Fruit fly (Drosophila melanogaster) whole organism, embryonic: ENCODE results near the gene RpL36.

Source experiments
- Bteb2 ChIP-seq: fragments of 200-800 bp; sonication (Bioruptor generic); optimal IDR thresholded peaks from 2 replicates; lab custom pipeline; 2016; ENCODE audit warnings: missing biosample characterization, missing genetic modification characterization
- CG10147 ChIP-seq: fragments of 200-800 bp; sonication (Bioruptor generic); optimal IDR thresholded peaks from 2 replicates; lab custom pipeline; 2019; ENCODE audit warnings: missing biosample characterization, mild to moderate bottlenecking, missing genetic modification characterization, moderate library complexity
- CG11398 ChIP-seq: fragments of 200-800 bp; sonication (Bioruptor generic); optimal IDR thresholded peaks from 2 replicates; lab custom pipeline; 2016; ENCODE audit warnings: missing biosample characterization, missing genetic modification characterization
- CG12299 ChIP-seq: fragments of 200-800 bp; sonication (Bioruptor generic); optimal IDR thresholded peaks from 2 replicates; lab custom pipeline; 2018; ENCODE audit warnings: missing biosample characterization, mild to moderate bottlenecking, missing genetic modification characterization
- CG14965 ChIP-seq: fragments of 200-800 bp; sonication (Bioruptor generic); optimal IDR thresholded peaks from 2 replicates; lab custom pipeline; 2016; ENCODE audit warnings: missing biosample characterization, missing genetic modification characterization, borderline replicate concordance
- CG16863 ChIP-seq: fragments of 200-800 bp; sonication (Bioruptor generic); optimal IDR thresholded peaks from 3 replicates; lab custom pipeline; 2016; ENCODE audit warnings: missing biosample characterization, missing genetic modification characterization
- CG17359 ChIP-seq: fragments of 200-800 bp; sonication (Bioruptor generic); optimal IDR thresholded peaks from 3 replicates; lab custom pipeline; 2018; ENCODE audit warnings: missing biosample characterization, mild to moderate bottlenecking, missing genetic modification characterization, moderate library complexity
- CG1832 ChIP-seq: fragments of 200-800 bp; sonication (Bioruptor generic); optimal IDR thresholded peaks from 2 replicates; lab custom pipeline; 2017; ENCODE audit warnings: missing biosample characterization, mild to moderate bottlenecking, missing genetic modification characterization, inconsistent platforms
- CG31441 ChIP-seq: fragments of 200-800 bp; sonication (Bioruptor generic); IDR thresholded peaks from 2 replicates; pipeline ENCODE4 v1.3.6; 2022; ENCODE audit warnings: missing biosample characterization, missing genetic modification characterization
- CG3726 ChIP-seq: fragments of 200-800 bp; sonication (Bioruptor generic); IDR thresholded peaks from 3 replicates; pipeline ENCODE4, ENCODE4 v1.3.6; 2022; ENCODE audit warnings: missing biosample characterization, missing genetic modification characterization
- CG4424 ChIP-seq: fragments of 200-800 bp; sonication (Bioruptor generic); optimal IDR thresholded peaks from 3 replicates; lab custom pipeline; 2016; ENCODE audit warnings: missing biosample characterization, missing genetic modification characterization
- CG4730 ChIP-seq: fragments of 200-800 bp; sonication (Bioruptor generic); IDR thresholded peaks from 2 replicates; pipeline ENCODE4 v1.3.6; 2022; ENCODE audit warnings: missing biosample characterization, missing genetic modification characterization
- CG4820 ChIP-seq: fragments of 200-800 bp; sonication (Bioruptor generic); optimal IDR thresholded peaks from 3 replicates; lab custom pipeline; 2016; ENCODE audit warnings: missing biosample characterization, missing genetic modification characterization
- CG6765 ChIP-seq: fragments of 200-800 bp; sonication (Bioruptor generic); optimal IDR thresholded peaks from 3 replicates; lab custom pipeline; 2017; ENCODE audit warnings: missing biosample characterization, mild to moderate bottlenecking, missing genetic modification characterization
- CG8290 ChIP-seq, 3 experiments: fragments of 200-800 bp; sonication (Bioruptor generic); optimal IDR thresholded peaks; 2 replicates each; lab custom pipeline; 2016 to 2019; ENCODE audit warnings: missing biosample characterization in 3 of 3, missing genetic modification characterization in 3 of 3, mild to moderate bottlenecking in 2 of 3, moderate library complexity in 1 of 3
- CG8765 ChIP-seq: fragments of 200-800 bp; sonication (Bioruptor generic); IDR thresholded peaks from 2 replicates; pipeline ENCODE4 v1.3.6; 2022; ENCODE audit warnings: missing biosample characterization, missing genetic modification characterization
- CG9817 ChIP-seq: fragments of 200-800 bp; sonication (Bioruptor generic); optimal IDR thresholded peaks from 2 replicates; lab custom pipeline; 2018; ENCODE audit warnings: missing biosample characterization, mild to moderate bottlenecking, missing genetic modification characterization, moderate library complexity
- Camta ChIP-seq: fragments of 200-800 bp; sonication (Bioruptor generic); optimal IDR thresholded peaks from 2 replicates; lab custom pipeline; 2016; ENCODE audit warnings: missing biosample characterization, missing genetic modification characterization
- E2f1 ChIP-seq: fragments of 200-800 bp; sonication (Bioruptor generic); IDR thresholded peaks from 2 replicates; pipeline ENCODE4 v1.3.6; 2022; ENCODE audit warnings: missing biosample characterization, missing genetic modification characterization
- ERR ChIP-seq: fragments of 200-800 bp; sonication (Bioruptor generic); optimal IDR thresholded peaks from 2 replicates; lab custom pipeline; 2016; ENCODE audit warnings: missing biosample characterization, missing genetic modification characterization
- Eip74EF ChIP-seq, 2 experiments: fragments of 200-800 bp in 1 of 2; fragments of >200 bp in 1 of 2; sonication (Bioruptor generic) in 1 of 2; optimal IDR thresholded peaks; 2 replicates each; lab custom pipeline; 2017 to 2019; ENCODE audit warnings: missing biosample characterization in 2 of 2, missing genetic modification characterization in 2 of 2, mild to moderate bottlenecking in 1 of 2, moderate library complexity in 1 of 2
- Gug ChIP-seq: fragments of 200-800 bp; sonication (Bioruptor generic); IDR thresholded peaks from 4 replicates; pipeline ENCODE4 v1.3.6; 2022; ENCODE audit warnings: missing biosample characterization, missing genetic modification characterization
- HLHmδ ChIP-seq: fragments of 200-800 bp; sonication (Bioruptor generic); optimal IDR thresholded peaks from 2 replicates; lab custom pipeline; 2018; ENCODE audit warnings: missing biosample characterization, mild to moderate bottlenecking, missing genetic modification characterization, moderate library complexity
- Med ChIP-seq: fragments of 200-800 bp; sonication (Bioruptor generic); peaks from one replicate; lab custom pipeline; 2016; ENCODE audit warnings: missing biosample characterization, missing genetic modification characterization, mild to moderate bottlenecking, inconsistent platforms, moderate library complexity
- Ptx1 ChIP-seq: fragments of 200-800 bp; sonication (Bioruptor generic); IDR thresholded peaks from 2 replicates; pipeline ENCODE4 v1.3.6; 2022; ENCODE audit warnings: missing biosample characterization, missing genetic modification characterization
- Scr ChIP-seq: fragments of 200-800 bp; sonication (Bioruptor generic); IDR thresholded peaks from 2 replicates; pipeline ENCODE4 v1.3.6; 2022; ENCODE audit warnings: missing biosample characterization, missing genetic modification characterization; ENCODE audit not compliant: partially characterized antibody
- Sox100B ChIP-seq: fragments of 200-800 bp; sonication (Bioruptor generic); optimal IDR thresholded peaks from 3 replicates; lab custom pipeline; 2018; ENCODE audit warnings: missing biosample characterization, mild to moderate bottlenecking, missing genetic modification characterization
- aop ChIP-seq: fragments of 200-800 bp; sonication (Bioruptor generic); IDR thresholded peaks from 2 replicates; pipeline ENCODE4 v1.3.6; 2022; ENCODE audit warnings: missing biosample characterization, missing genetic modification characterization
- az2 ChIP-seq: fragments of 200-800 bp; sonication (Bioruptor generic); optimal IDR thresholded peaks from 3 replicates; lab custom pipeline; 2016; ENCODE audit warnings: missing biosample characterization, missing genetic modification characterization
- bbx ChIP-seq: fragments of 200-800 bp; sonication (Bioruptor generic); IDR thresholded peaks from 2 replicates; pipeline ENCODE4 v1.3.6; 2022; ENCODE audit warnings: missing biosample characterization, missing genetic modification characterization; ENCODE audit not compliant: partially characterized antibody
- da ChIP-seq: fragments of 200-800 bp; sonication (Bioruptor generic); optimal IDR thresholded peaks from 2 replicates; lab custom pipeline; 2016; ENCODE audit warnings: missing biosample characterization, missing genetic modification characterization
- esg ChIP-seq: fragments of 200-800 bp; sonication (Bioruptor generic); conservative IDR thresholded peaks from 2 replicates; pipeline ENCODE4 v1.3.6; 2022; ENCODE audit warnings: missing biosample characterization, missing genetic modification characterization
- eve ChIP-seq, 2 experiments: fragments of >200 bp; optimal IDR thresholded peaks; 2 replicates each; lab custom pipeline; 2017; ENCODE audit warnings: missing biosample characterization in 2 of 2, missing genetic modification characterization in 2 of 2
- ewg ChIP-seq: fragments of 200-800 bp; sonication (Bioruptor generic); optimal IDR thresholded peaks from 3 replicates; lab custom pipeline; 2017; ENCODE audit warnings: mild to moderate bottlenecking, missing biosample characterization, missing genetic modification reagents, missing genetic modification characterization
- grn ChIP-seq: fragments of 200-800 bp; sonication (Bioruptor generic); optimal IDR thresholded peaks from 3 replicates; lab custom pipeline; 2017; ENCODE audit warnings: missing biosample characterization, missing genetic modification characterization
- hkb ChIP-seq, 2 experiments: fragments of 200-800 bp in 1 of 2; fragments of >200 bp in 1 of 2; sonication (Bioruptor generic) in 1 of 2; IDR thresholded peaks in 1 of 2; optimal IDR thresholded peaks in 1 of 2; 2 replicates each; pipeline versions ENCODE4 v1.3.6 to Lab custom; 2017 to 2022; ENCODE audit warnings: missing biosample characterization in 1 of 2, missing genetic modification characterization in 1 of 2
- phol ChIP-seq: fragments of 200-800 bp; sonication (Bioruptor generic); optimal IDR thresholded peaks from 3 replicates; lab custom pipeline; 2018; ENCODE audit warnings: missing biosample characterization, mild to moderate bottlenecking, missing genetic modification characterization, moderate library complexity
- pzg ChIP-seq: fragments of 200-800 bp; sonication (Bioruptor generic); optimal IDR thresholded peaks from 3 replicates; lab custom pipeline; 2018; ENCODE audit warnings: missing biosample characterization, mild to moderate bottlenecking, missing genetic modification characterization, moderate library complexity
- repo ChIP-seq: fragments of 200-800 bp; sonication (Bioruptor generic); optimal IDR thresholded peaks from 2 replicates; lab custom pipeline; 2016; ENCODE audit warnings: missing biosample characterization, missing genetic modification characterization
- salm ChIP-seq: fragments of 200-800 bp; sonication (Bioruptor generic); optimal IDR thresholded peaks from 2 replicates; lab custom pipeline; 2018; ENCODE audit warnings: missing biosample characterization, mild to moderate bottlenecking, missing genetic modification characterization
- sens-2 ChIP-seq: fragments of 200-800 bp; sonication (Bioruptor generic); IDR thresholded peaks from 2 replicates; pipeline ENCODE4 v1.3.6; 2022; ENCODE audit warnings: missing biosample characterization, missing genetic modification characterization
- seq ChIP-seq: fragments of 200-800 bp; sonication (Bioruptor generic); IDR thresholded peaks from 2 replicates; pipeline ENCODE4 v1.3.6; 2022; ENCODE audit warnings: missing biosample characterization, missing genetic modification characterization
- sim ChIP-seq: fragments of 200-800 bp; sonication (Bioruptor generic); IDR thresholded peaks from 2 replicates; pipeline ENCODE4 v1.3.6; 2022; ENCODE audit warnings: missing biosample characterization, missing genetic modification characterization
- slbo ChIP-seq: fragments of 200-800 bp; sonication (Bioruptor generic); IDR thresholded peaks from 2 replicates; pipeline ENCODE4 v1.3.6; 2022; ENCODE audit warnings: missing biosample characterization, missing genetic modification characterization
- tio ChIP-seq: fragments of 200-800 bp; sonication (Bioruptor generic); optimal IDR thresholded peaks from 2 replicates; lab custom pipeline; 2017; ENCODE audit warnings: missing biosample characterization, missing genetic modification characterization, inconsistent platforms
- tna ChIP-seq: fragments of 200-800 bp; sonication (Bioruptor generic); IDR thresholded peaks from 2 replicates; pipeline ENCODE4 v1.3.6; 2022; ENCODE audit warnings: missing biosample characterization, missing genetic modification characterization; ENCODE audit not compliant: partially characterized antibody
- vfl ChIP-seq: fragments of 200-800 bp; sonication (Bioruptor generic); optimal IDR thresholded peaks from 2 replicates; lab custom pipeline; 2016; ENCODE audit warnings: missing biosample characterization, missing genetic modification characterization
- zfh2 ChIP-seq: fragments of 200-800 bp; sonication (Bioruptor generic); optimal IDR thresholded peaks from 2 replicates; lab custom pipeline; 2016; ENCODE audit warnings: missing biosample characterization, missing genetic modification characterization

Gene RpL36

DNA sequence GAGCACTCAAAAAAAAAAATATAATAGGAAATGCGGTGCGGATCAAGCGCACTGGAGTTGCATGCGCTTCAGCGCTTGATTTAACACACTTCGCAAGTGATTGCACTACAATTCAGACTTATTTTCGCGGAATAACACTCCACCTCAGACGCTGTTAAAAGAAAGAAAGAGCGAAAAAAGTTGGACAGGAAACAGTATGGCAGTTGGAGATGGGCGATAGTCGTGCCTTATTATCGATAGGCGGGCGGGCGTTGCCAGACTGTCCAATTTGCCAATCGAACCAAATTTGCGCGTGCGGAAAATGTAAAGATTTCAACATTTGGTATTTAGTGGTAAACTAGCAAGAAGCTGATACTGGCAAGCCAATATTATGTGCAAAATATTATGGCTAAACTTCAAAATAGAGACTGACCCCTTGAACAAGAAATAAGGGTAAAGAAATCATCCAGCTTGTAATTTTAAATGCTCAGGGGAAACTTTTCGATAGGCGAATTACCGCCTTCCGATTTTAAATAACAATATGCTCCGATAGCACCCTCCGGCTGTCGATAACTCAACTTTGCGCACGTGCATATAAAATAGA lies at the start of gene RpL36, which contains the start of gene Mybbp1A:
Gene RpL36, minus strand, starts transcription at position 245 of the 583 bp plus-strand sequence.
Gene Mybbp1A, plus strand, starts transcription at position 535 of the 583 bp plus-strand sequence.
- peak; percentile 42 for TF ChIP-seq CG10147 (GFP tag; lab: Kevin White, UChicago)
- TF ChIP-seq CG9817 (tag; lab: Kevin White, UChicago), result peak; percentile 72
- TF ChIP-seq CG1832, result no peak
- peak; percentile 63 for TF ChIP-seq Ptx1 (GFP tag; lab: Robert Waterston, UW)
- peak; percentile 78 for TF ChIP-seq hkb (optimal IDR thresholded peaks at IDR 0.05; lab: Kevin White, UChicago)
- 0 out of 2 replicates have a peak, but pooled peaks have one; percentile 44 for TF ChIP-seq hkb (GFP tag; IDR thresholded peaks at IDR 0.05; lab: Robert Waterston, UW)
- peak; percentile 90 for TF ChIP-seq Scr
- TF ChIP-seq salm (tag; lab: Kevin White, UChicago), result no peak
- TF ChIP-seq pzg, result peak; percentile 88
- TF ChIP-seq da (GFP tag; lab: Kevin White, UChicago), result peak; percentile 66
- peak; percentile 52; the same call in 1 of the 4 replicates for TF ChIP-seq Gug (GFP tag; lab: Robert Waterston, UW)
- TF ChIP-seq az2 (GFP tag; lab: Kevin White, UChicago), result peak; percentile 58
- peak; percentile 41; the same call in 1 of the 2 replicates for TF ChIP-seq CG4730 (GFP tag; lab: Robert Waterston, UW)
- peak; percentile 34 for TF ChIP-seq ERR (GFP tag; lab: Kevin White, UChicago)
- no peak for TF ChIP-seq seq (GFP tag; lab: Robert Waterston, UW)
- peak; percentile 57 for TF ChIP-seq grn
- 0 out of 2 replicates have a peak, but pooled peaks have one; percentile 7 for TF ChIP-seq sim
- TF ChIP-seq zfh2 (GFP tag; lab: Kevin White, UChicago), result peak; percentile 80
- peak; percentile 25 for TF ChIP-seq Bteb2
- peak; percentile 35 for TF ChIP-seq CG8290 (GFP tag; optimal IDR thresholded peaks at IDR 0.05; lab: Kevin White, UChicago)
- TF ChIP-seq CG8290 (tag; optimal IDR thresholded peaks at IDR 0.05; lab: Kevin White, UChicago), result peak; percentile 48 to 90
- peak; percentile 46 for TF ChIP-seq CG17359 (tag; lab: Kevin White, UChicago)
- TF ChIP-seq tna (GFP tag; lab: Robert Waterston, UW), result peak; percentile 86
- peak; percentile 98 for TF ChIP-seq Med (GFP tag; lab: Kevin White, UChicago)
- peak; percentile 80 for TF ChIP-seq bbx (GFP tag; lab: Robert Waterston, UW)
- TF ChIP-seq CG16863 (GFP tag; lab: Kevin White, UChicago), result peak; percentile 72
- TF ChIP-seq phol (tag; lab: Kevin White, UChicago), result peak; percentile 90
- no peak for TF ChIP-seq tio (GFP tag; lab: Kevin White, UChicago)
- 0 out of 2 replicates have a peak, but pooled peaks have one; percentile 18 for TF ChIP-seq CG8765 (GFP tag; lab: Robert Waterston, UW)
- TF ChIP-seq Sox100B, result peak; percentile 70
- TF ChIP-seq CG6765 (GFP tag; lab: Kevin White, UChicago), result peak; percentile 79
- no peak for TF ChIP-seq aop (GFP tag; lab: Robert Waterston, UW)
- TF ChIP-seq Eip74EF (GFP tag; optimal IDR thresholded peaks at IDR 0.05; lab: Kevin White, UChicago), result peak in 1 of 2 experiments; percentile 36
- peak; percentile 77 for TF ChIP-seq vfl (GFP tag; lab: Kevin White, UChicago)
- TF ChIP-seq sens-2 (GFP tag; lab: Robert Waterston, UW), result 0 out of 2 replicates have a peak, but pooled peaks have one; percentile 52
- TF ChIP-seq CG12299 (tag; lab: Kevin White, UChicago), result peak; percentile 42
- TF ChIP-seq CG4424 (GFP tag; lab: Kevin White, UChicago), result peak; percentile 63
- peak; percentile 70 for TF ChIP-seq CG31441
- TF ChIP-seq CG3726 (GFP tag; lab: Robert Waterston, UW), result 0 out of 3 replicates have a peak, but pooled peaks have one; percentile 37
- TF ChIP-seq CG4820 (GFP tag; lab: Kevin White, UChicago), result peak; percentile 47
- TF ChIP-seq eve (GFP tag; optimal IDR thresholded peaks at IDR 0.05; lab: Kevin White, UChicago), result no peak
- peak; percentile 74 for TF ChIP-seq HLHmδ (GFP tag; lab: Kevin White, UChicago)
- peak; percentile 65 for TF ChIP-seq CG11398
- peak; percentile 84 for TF ChIP-seq ewg
- peak; percentile 57; the same call in 1 of the 2 replicates for TF ChIP-seq E2f1
- peak; percentile 79 for TF ChIP-seq slbo (GFP tag; lab: Robert Waterston, UW)
- TF ChIP-seq esg (GFP tag; lab: Robert Waterston, UW), result no peak
- peak; percentile 52 for TF ChIP-seq CG14965 (GFP tag; lab: Kevin White, UChicago)
- peak; percentile 66 for TF ChIP-seq repo (GFP tag; lab: Kevin White, UChicago)
- peak; percentile 68 for TF ChIP-seq Camta (GFP tag; lab: Kevin White, UChicago)
